Fruit fly (Drosophila melanogaster): ENCODE results near the gene Elys.

The Elys gene

dm6 chrX:19666991-19667409 is 14.9 kb downstream of the Elys start, which contains the start of gene Zw (continued):
- no peak for TF ChIP-seq CG10565 (GFP tag; optimal IDR thresholded peaks at IDR 0.05)
- no peak for TF ChIP-seq CG7745 (tag; optimal IDR thresholded peaks at IDR 0.05)
- TF ChIP-seq psq (GFP tag; optimal IDR thresholded peaks at IDR 0.05) = no peak
- no peak for TF ChIP-seq CG3407 (GFP tag; optimal IDR thresholded peaks at IDR 0.05)
- TF ChIP-seq Bdp1 (GFP tag; optimal IDR thresholded peaks at IDR 0.05) = no peak
- peak; percentile 25 for TF ChIP-seq CG1602 (GFP tag; optimal IDR thresholded peaks at IDR 0.05)
- TF ChIP-seq CG3726 (GFP tag; IDR thresholded peaks at IDR 0.05) = no peak
- peak; percentile 62 for TF ChIP-seq sug (tag; optimal IDR thresholded peaks at IDR 0.05)
- no peak for TF ChIP-seq fd64A (GFP tag; optimal IDR thresholded peaks at IDR 0.05)
- TF ChIP-seq slou (GFP tag; optimal IDR thresholded peaks at IDR 0.05) = no peak
- TF ChIP-seq CG13287 (GFP tag; IDR thresholded peaks at IDR 0.05; ENCODE audit: partially characterized antibody) = peak; percentile 27; the same call in 1 of the 2 replicates
- TF ChIP-seq lilli (GFP tag; optimal IDR thresholded peaks at IDR 0.05) = peak; percentile 63
- peak; percentile 36 for TF ChIP-seq CG12744 (GFP tag; optimal IDR thresholded peaks at IDR 0.05)
- peak; percentile 14 for TF ChIP-seq CG18599 (GFP tag; optimal IDR thresholded peaks at IDR 0.05)
- TF ChIP-seq Dip2 (GFP tag; IDR thresholded peaks at IDR 0.05) = no peak
- TF ChIP-seq E2f2 (GFP tag; IDR thresholded peaks at IDR 0.05) = peak; percentile 35; the same call in 1 of the 2 replicates
- TF ChIP-seq crc (GFP tag; optimal IDR thresholded peaks at IDR 0.05) = no peak
- peak; percentile 19 for TF ChIP-seq HHEX (GFP tag; optimal IDR thresholded peaks at IDR 0.05)
- TF ChIP-seq Ets65A (GFP tag) = peak; percentile 80
- peak; percentile 26 for TF ChIP-seq BtbVII (GFP tag; optimal IDR thresholded peaks at IDR 0.05)
- TF ChIP-seq ssp (GFP tag; IDR thresholded peaks at IDR 0.05) = no peak
- peak; percentile 32 for TF ChIP-seq bab2 (GFP tag; optimal IDR thresholded peaks at IDR 0.05)
- no peak for TF ChIP-seq CG2202 (tag; optimal IDR thresholded peaks at IDR 0.05)
- TF ChIP-seq Elba2 (GFP tag; optimal IDR thresholded peaks at IDR 0.05) = no peak
- no peak for TF ChIP-seq tna (GFP tag; IDR thresholded peaks at IDR 0.05; ENCODE audit: partially characterized antibody)
- TF ChIP-seq B-H2 (GFP tag; optimal IDR thresholded peaks at IDR 0.05) = peak; percentile 48
- no peak for TF ChIP-seq Jarid2 (GFP tag; optimal IDR thresholded peaks at IDR 0.05)
- TF ChIP-seq MTF-1 (GFP tag; optimal IDR thresholded peaks at IDR 0.05; ENCODE audit: borderline replicate concordance) = no peak
- peak; percentile 0 for TF ChIP-seq CG1529 (GFP tag; optimal IDR thresholded peaks at IDR 0.05)
- peak; percentile 88 for TF ChIP-seq Med (GFP tag)
- TF ChIP-seq CG2875 (GFP tag; optimal IDR thresholded peaks at IDR 0.05) = no peak
- no peak for TF ChIP-seq HLH4C (GFP tag; IDR thresholded peaks at IDR 0.05; ENCODE audit: partially characterized antibody)
- TF ChIP-seq CG8388 (GFP tag; optimal IDR thresholded peaks at IDR 0.05) = no peak
- no peak for TF ChIP-seq cas (GFP tag; IDR thresholded peaks at IDR 0.05)
- TF ChIP-seq CG2678 (tag; optimal IDR thresholded peaks at IDR 0.05) = peak; percentile 57
- no peak for TF ChIP-seq CG4282 (GFP tag; optimal IDR thresholded peaks at IDR 0.05)
- TF ChIP-seq CG7963 (GFP tag; IDR thresholded peaks at IDR 0.05; ENCODE audit: partially characterized antibody) = no peak
- no peak for TF ChIP-seq CG8359 (GFP tag; optimal IDR thresholded peaks at IDR 0.05; ENCODE audit: borderline replicate concordance)
- peak; percentile 60 for TF ChIP-seq CG11085 (GFP tag; IDR thresholded peaks at IDR 0.05)
- TF ChIP-seq CG32767 (GFP tag; IDR thresholded peaks at IDR 0.05) = no peak
- no peak for TF ChIP-seq salm (tag; optimal IDR thresholded peaks at IDR 0.05)
- TF ChIP-seq grau (tag; optimal IDR thresholded peaks at IDR 0.05) = peak; percentile 45
- no peak for TF ChIP-seq CG7271 (tag; optimal IDR thresholded peaks at IDR 0.05)
- TF ChIP-seq lab (GFP tag; optimal IDR thresholded peaks at IDR 0.05) = peak; percentile 29
- TF ChIP-seq gro (GFP tag; optimal IDR thresholded peaks at IDR 0.05) = peak; percentile 53
- peak; percentile 63 for TF ChIP-seq HLH3B (GFP tag; IDR thresholded peaks at IDR 0.05)
- TF ChIP-seq CG18476 (GFP tag; optimal IDR thresholded peaks at IDR 0.05) = peak; percentile 14
- TF ChIP-seq Mrtf (GFP tag; IDR thresholded peaks at IDR 0.05) = peak; percentile 64; the same call in 2 of the 3 replicates
- peak; percentile 21 for TF ChIP-seq CG12391 (tag; optimal IDR thresholded peaks at IDR 0.05)
- TF ChIP-seq CG7357 (GFP tag; IDR thresholded peaks at IDR 0.05) = peak; percentile 46; the same call in 1 of the 3 replicates

Measured in whole organism, embryonic.